Worm (Caenorhabditis elegans) whole organism, young adult: ENCODE data around the gene unc-10.

Experiments
- B0336.3 ChIP-seq: fragments of 200-800 bp; sonication (Bioruptor generic); IDR thresholded peaks from 2 replicates; pipeline ENCODE4 v1.3.6; 2022; ENCODE audit warnings: missing genetic modification characterization, missing compliant biosample characterization
- C06A6.2 ChIP-seq: fragments of 200-800 bp; sonication (Bioruptor generic); conservative IDR thresholded peaks from 2 replicates; pipeline ENCODE4 v1.3.6; 2022; ENCODE audit warnings: missing genetic modification characterization, missing compliant biosample characterization
- F33H1.4 ChIP-seq: fragments of 200-800 bp; sonication (Bioruptor generic); IDR thresholded peaks from 2 replicates; pipeline ENCODE4 v1.3.6; 2022; ENCODE audit warnings: missing genetic modification reagents, missing genetic modification characterization, missing compliant biosample characterization
- F37B4.10 ChIP-seq: fragments of 200-800 bp; sonication (Bioruptor generic); IDR thresholded peaks from 2 replicates; pipeline ENCODE4 v1.3.6; 2022; ENCODE audit warnings: missing genetic modification characterization, missing compliant biosample characterization
- F39B2.1 ChIP-seq: fragments of 200-800 bp; sonication (Bioruptor generic); IDR thresholded peaks from 2 replicates; pipeline ENCODE4 v1.3.6; 2022; ENCODE audit warnings: missing genetic modification reagents, missing genetic modification characterization, missing compliant biosample characterization
- F52B5.7 ChIP-seq: sonication (generic microtip); optimal IDR thresholded peaks from 2 replicates; lab custom pipeline; 2016; ENCODE audit warnings: mild to moderate bottlenecking, missing genetic modification characterization, missing compliant biosample characterization
- F57C9.4 ChIP-seq: sonication (generic microtip); optimal IDR thresholded peaks from 2 replicates; lab custom pipeline; 2017; ENCODE audit warnings: mild to moderate bottlenecking, missing genetic modification characterization, missing compliant biosample characterization
- K12H6.12 ChIP-seq: fragments of 200-800 bp; sonication (Bioruptor generic); optimal IDR thresholded peaks from 2 replicates; lab custom pipeline; 2018; ENCODE audit warnings: mild to moderate bottlenecking, missing genetic modification characterization, missing compliant biosample characterization
- Y79H2A.3 ChIP-seq: fragments of 200-800 bp; sonication (Bioruptor generic); conservative IDR thresholded peaks from 2 replicates; pipeline ENCODE4 v1.3.6; 2022; ENCODE audit warnings: missing genetic modification reagents, missing genetic modification characterization, missing compliant biosample characterization
- akir-1 ChIP-seq: fragments of 200-800 bp; sonication (Bioruptor generic); optimal IDR thresholded peaks from 2 replicates; lab custom pipeline; 2018; ENCODE audit warnings: mild to moderate bottlenecking, missing genetic modification characterization, moderate library complexity, missing compliant biosample characterization
- attf-3 ChIP-seq: fragments of 200-800 bp; sonication (Bioruptor generic); conservative IDR thresholded peaks from 2 replicates; pipeline ENCODE4 v1.3.6; 2022; ENCODE audit warnings: missing genetic modification reagents, missing genetic modification characterization, missing compliant biosample characterization
- attf-6 ChIP-seq: fragments of 200-800 bp; sonication (Bioruptor generic); IDR thresholded peaks from 2 replicates; pipeline ENCODE4 v1.3.6; 2022; ENCODE audit warnings: missing genetic modification reagents, missing genetic modification characterization, missing compliant biosample characterization
- ccch-3 ChIP-seq: fragments of 200-800 bp; sonication (Bioruptor generic); optimal IDR thresholded peaks from 2 replicates; lab custom pipeline; 2018; ENCODE audit warnings: mild to moderate bottlenecking, missing genetic modification characterization, missing compliant biosample characterization
- cebp-1 ChIP-seq, 2 experiments: fragments of 200-800 bp in 1 of 2; sonication (Bioruptor generic) in 1 of 2; sonication (generic microtip) in 1 of 2; IDR thresholded peaks in 1 of 2; optimal IDR thresholded peaks in 1 of 2; 2 replicates each; pipeline versions ENCODE4 v1.3.6 to Lab custom; 2017 to 2022; ENCODE audit warnings: missing compliant biosample characterization in 2 of 2, missing genetic modification characterization in 2 of 2, mild to moderate bottlenecking in 1 of 2, missing genetic modification reagents in 1 of 2, moderate library complexity in 1 of 2
- cebp-2 ChIP-seq: fragments of 200-800 bp; sonication (Bioruptor generic); IDR thresholded peaks from 2 replicates; pipeline ENCODE4 v1.3.6; 2022; ENCODE audit warnings: missing genetic modification characterization, missing compliant biosample characterization
- ceh-27 ChIP-seq: fragments of 200-800 bp; sonication (Bioruptor generic); optimal IDR thresholded peaks from 2 replicates; lab custom pipeline; 2018; ENCODE audit warnings: mild to moderate bottlenecking, missing genetic modification characterization, moderate library complexity, missing compliant biosample characterization
- ceh-79 ChIP-seq: sonication (generic microtip); optimal IDR thresholded peaks from 2 replicates; lab custom pipeline; 2017; ENCODE audit warnings: mild to moderate bottlenecking, missing genetic modification characterization, missing compliant biosample characterization
- chd-7 ChIP-seq: sonication (generic microtip); optimal IDR thresholded peaks from 2 replicates; lab custom pipeline; 2016; ENCODE audit warnings: mild to moderate bottlenecking, missing genetic modification characterization, moderate library complexity, missing compliant biosample characterization
- dpl-1 ChIP-seq: fragments of 150-350 bp; optimal IDR thresholded peaks from 2 replicates; lab custom pipeline; 2014; ENCODE audit warnings: missing biosample characterization, missing genetic modification reagents, missing genetic modification characterization
- egl-18 ChIP-seq: fragments of 200-800 bp; sonication (Bioruptor generic); IDR thresholded peaks from 2 replicates; pipeline ENCODE4 v1.3.6; 2022; ENCODE audit warnings: missing genetic modification reagents, missing genetic modification characterization, missing compliant biosample characterization
- nfya-1 ChIP-seq: sonication (generic microtip); optimal IDR thresholded peaks from 2 replicates; lab custom pipeline; 2017; ENCODE audit warnings: antibody characterized with exemption, missing compliant biosample characterization, missing genetic modification characterization, borderline replicate concordance; ENCODE audit not compliant: insufficient read depth
- nfyb-1 ChIP-seq: fragments of 200-800 bp; sonication (Bioruptor generic); IDR thresholded peaks from 2 replicates; pipeline ENCODE4 v1.3.6; 2022; ENCODE audit warnings: missing genetic modification reagents, missing genetic modification characterization, missing compliant biosample characterization
- nhr-80 ChIP-seq: sonication (generic microtip); optimal IDR thresholded peaks from 2 replicates; lab custom pipeline; 2016; ENCODE audit warnings: missing genetic modification characterization, missing compliant biosample characterization
- pbrm-1 ChIP-seq: fragments of 200-800 bp; sonication (Bioruptor generic); IDR thresholded peaks from 2 replicates; pipeline ENCODE4 v1.3.6; 2022; ENCODE audit warnings: missing genetic modification reagents, missing genetic modification characterization, missing compliant biosample characterization
- repo-1 ChIP-seq: sonication (generic microtip); optimal IDR thresholded peaks from 2 replicates; lab custom pipeline; 2017; ENCODE audit warnings: mild to moderate bottlenecking, missing genetic modification characterization, missing compliant biosample characterization
- snpc-1.3 ChIP-seq: sonication (generic microtip); optimal IDR thresholded peaks from 2 replicates; lab custom pipeline; 2017; ENCODE audit warnings: missing genetic modification characterization, mild to moderate bottlenecking, missing compliant biosample characterization, antibody characterized with exemption, moderate library complexity, missing genotype, missing genetic modification reagents; ENCODE audit not compliant: insufficient read depth
- snpc-4 ChIP-seq, 5 experiments: fragments of 150-350 bp in 1 of 5; sonication (generic microtip) in 4 of 5; optimal IDR thresholded peaks; 2 replicates each; lab custom pipeline; 2014 to 2018; ENCODE audit warnings: missing genetic modification characterization in 5 of 5, missing biosample characterization in 3 of 5, antibody characterized with exemption in 2 of 5, mild to moderate bottlenecking in 2 of 5, missing compliant biosample characterization in 2 of 5, missing genotype in 2 of 5, moderate library complexity in 2 of 5, missing genetic modification reagents in 1 of 5
- sptf-2 ChIP-seq: fragments of 200-800 bp; sonication (Bioruptor generic); optimal IDR thresholded peaks from 2 replicates; lab custom pipeline; 2018; ENCODE audit warnings: mild to moderate bottlenecking, missing genetic modification characterization, missing compliant biosample characterization
- tlf-1 ChIP-seq: fragments of 200-800 bp; sonication (Bioruptor generic); optimal IDR thresholded peaks from 2 replicates; lab custom pipeline; 2018; ENCODE audit warnings: mild to moderate bottlenecking, missing genetic modification characterization, missing compliant biosample characterization
- zfh-2 ChIP-seq: fragments of 200-800 bp; sonication (Bioruptor generic); conservative IDR thresholded peaks from 2 replicates; pipeline ENCODE4 v1.3.6; 2022; ENCODE audit warnings: missing genetic modification reagents, missing genetic modification characterization, missing compliant biosample characterization
- ztf-22 ChIP-seq: fragments of 200-800 bp; sonication (Bioruptor generic); optimal IDR thresholded peaks from 2 replicates; lab custom pipeline; 2018; ENCODE audit warnings: mild to moderate bottlenecking, missing genetic modification characterization, moderate library complexity, missing compliant biosample characterization
- ztf-26 ChIP-seq: sonication (generic microtip); optimal IDR thresholded peaks from 2 replicates; lab custom pipeline; 2017; ENCODE audit warnings: missing genetic modification characterization, missing compliant biosample characterization

unc-10 gene

ce11 chrX:7229357-7229756 is 50.8 kb downstream of the unc-10 start:
- no peak for TF ChIP-seq ceh-27 (GFP tag; lab: Kevin White, UChicago)
- no peak for TF ChIP-seq F57C9.4 (tag; lab: Kevin White, UChicago)
- TF ChIP-seq C06A6.2 (GFP tag; lab: Robert Waterston, UW), result no peak
- TF ChIP-seq chd-7 (tag; lab: Kevin White, UChicago), result no peak
- TF ChIP-seq nfya-1 (tag; lab: Kevin White, UChicago), result no peak
- no peak for TF ChIP-seq F52B5.7 (tag; lab: Kevin White, UChicago)
- TF ChIP-seq ceh-79 (tag; lab: Kevin White, UChicago), result no peak
- TF ChIP-seq nfyb-1, result no peak
- no peak for TF ChIP-seq F33H1.4 (GFP tag; lab: Robert Waterston, UW)
- TF ChIP-seq K12H6.12, result no peak
- TF ChIP-seq attf-3 (GFP tag; lab: Robert Waterston, UW), result no peak
- no peak for TF ChIP-seq snpc-1.3
- TF ChIP-seq F39B2.1, result no peak
- no peak for TF ChIP-seq cebp-2 (GFP tag; lab: Robert Waterston, UW)
- TF ChIP-seq attf-6 (GFP tag; lab: Robert Waterston, UW), result no peak
- TF ChIP-seq ccch-3 (GFP tag; lab: Kevin White, UChicago), result no peak

ce11 chrX:7225028-7225427 is 55.1 kb downstream of the unc-10 start:
- TF ChIP-seq egl-18 (GFP tag; lab: Robert Waterston, UW) (no peak), F37B4.10 (GFP tag; lab: Robert Waterston, UW) (0 out of 2 replicates have a peak, but pooled peaks have one; percentile 22)

ce11 chrX:7224510-7224909 is 55.6 kb downstream of the unc-10 start:
- TF ChIP-seq sptf-2 (GFP tag; lab: Kevin White, UChicago) (no peak), B0336.3 (GFP tag; lab: Robert Waterston, UW) (no peak), cebp-1 (GFP tag; IDR thresholded peaks at IDR 0.05; lab: Robert Waterston, UW) (no peak), cebp-1 (tag; optimal IDR thresholded peaks at IDR 0.05; lab: Kevin White, UChicago) (no peak), F33H1.4 (GFP tag; lab: Robert Waterston, UW) (0 out of 2 replicates have a peak, but pooled peaks have one; percentile 9), snpc-4 (GFP tag; optimal IDR thresholded peaks at IDR 0.05; lab: Kevin White, UChicago) (no peak), snpc-4 (tag; optimal IDR thresholded peaks at IDR 0.05; lab: Kevin White, UChicago) (no peak), akir-1 (no peak), nhr-80 (tag; lab: Kevin White, UChicago) (no peak), pbrm-1 (GFP tag; lab: Robert Waterston, UW) (no peak), ztf-26 (tag; lab: Kevin White, UChicago) (no peak), attf-3 (GFP tag; lab: Robert Waterston, UW) (0 out of 2 replicates have a peak, but pooled peaks have one; percentile 11), zfh-2 (0 out of 2 replicates have a peak, but pooled peaks have one; percentile 33), tlf-1 (GFP tag; lab: Kevin White, UChicago) (no peak)
- TF ChIP-seq, all 124 proteins: peak for 3

ce11 chrX:7222383-7222782 is 57.7 kb downstream of the unc-10 start:
- TF ChIP-seq Y79H2A.3 (GFP tag; lab: Robert Waterston, UW) (no peak), ztf-22 (GFP tag; lab: Kevin White, UChicago) (no peak), repo-1 (tag; lab: Kevin White, UChicago) (no peak), cebp-1 (GFP tag; IDR thresholded peaks at IDR 0.05; lab: Robert Waterston, UW) (no peak), cebp-1 (tag; optimal IDR thresholded peaks at IDR 0.05; lab: Kevin White, UChicago) (peak; percentile 14), dpl-1 (GFP tag; lab: Kevin White, UChicago) (no peak), K12H6.12 (peak; percentile 11), zfh-2 (peak; percentile 63), ceh-27 (GFP tag; lab: Kevin White, UChicago) (peak; percentile 6), egl-18 (GFP tag; lab: Robert Waterston, UW) (no peak)
